Fruit fly (Drosophila melanogaster): Measurements from ENCODE around the gene CG13078.

The CG13078 gene

dm6 chr2L:19528308-19528707 is 35.4 kb upstream of the CG13078 start (continued):
- TF ChIP-seq CG3838 (GFP tag; optimal IDR thresholded peaks at IDR 0.05) = peak; percentile 79
- no peak for TF ChIP-seq D (optimal IDR thresholded peaks at IDR 0.05)
- peak; percentile 57 for TF ChIP-seq D (GFP tag; optimal IDR thresholded peaks at IDR 0.05)
- TF ChIP-seq CG11696 (GFP tag; IDR thresholded peaks at IDR 0.05) = peak; percentile 100
- peak; percentile 51 for TF ChIP-seq MESR4 (GFP tag; optimal IDR thresholded peaks at IDR 0.05)
- TF ChIP-seq CG7987 (GFP tag; optimal IDR thresholded peaks at IDR 0.05) = peak; percentile 91
- TF ChIP-seq dimm (GFP tag; IDR thresholded peaks at IDR 0.05) = peak; percentile 59
- TF ChIP-seq CG13287 (GFP tag; IDR thresholded peaks at IDR 0.05; ENCODE audit: partially characterized antibody) = peak; percentile 58; the same call in 1 of the 2 replicates
- peak; percentile 90 for TF ChIP-seq CG9876 (GFP tag; optimal IDR thresholded peaks at IDR 0.05)
- TF ChIP-seq CG14667 (GFP tag; IDR thresholded peaks at IDR 0.05) = peak; percentile 93
- TF ChIP-seq pan (optimal IDR thresholded peaks at IDR 0.05) = no peak
- TF ChIP-seq pan (GFP tag; optimal IDR thresholded peaks at IDR 0.05 in 1 of 2, IDR thresholded peaks at IDR 0.05 in 1 of 2) = peak in 1 of 2 experiments; percentile 98
- peak; percentile 99 for TF ChIP-seq Atf6 (GFP tag; IDR thresholded peaks at IDR 0.05)
- TF ChIP-seq al (GFP tag; IDR thresholded peaks at IDR 0.05) = peak; percentile 97
- TF ChIP-seq sug (tag; optimal IDR thresholded peaks at IDR 0.05) = peak; percentile 95
- peak; percentile 97 for TF ChIP-seq zfh2 (GFP tag; optimal IDR thresholded peaks at IDR 0.05)
- no peak for TF ChIP-seq CG8478 (optimal IDR thresholded peaks at IDR 0.05)
- peak; percentile 99 for TF ChIP-seq CG32532 (GFP tag; IDR thresholded peaks at IDR 0.05)
- no peak for TF ChIP-seq hbn (GFP tag; IDR thresholded peaks at IDR 0.05; ENCODE audit: partially characterized antibody)
- peak; percentile 95 for TF ChIP-seq CG13424 (tag; optimal IDR thresholded peaks at IDR 0.05)
- TF ChIP-seq CG12659 (GFP tag; optimal IDR thresholded peaks at IDR 0.05) = peak; percentile 97
- TF ChIP-seq E2f2 (GFP tag; IDR thresholded peaks at IDR 0.05) = peak; percentile 80
- peak; percentile 93 for TF ChIP-seq Fer2 (tag; optimal IDR thresholded peaks at IDR 0.05)
- peak; percentile 81 for TF ChIP-seq Hey (tag; optimal IDR thresholded peaks at IDR 0.05)
- TF ChIP-seq C15 (GFP tag; IDR thresholded peaks at IDR 0.05) = peak; percentile 96
- TF ChIP-seq trh (GFP tag; optimal IDR thresholded peaks at IDR 0.05) = peak; percentile 77
- peak; percentile 95 for TF ChIP-seq fu2 (GFP tag; optimal IDR thresholded peaks at IDR 0.05)
- peak; percentile 88 for TF ChIP-seq CG17361 (GFP tag; IDR thresholded peaks at IDR 0.05)
- TF ChIP-seq CG14860 (GFP tag; IDR thresholded peaks at IDR 0.05; ENCODE audit: partially characterized antibody) = no peak
- TF ChIP-seq Fer3 (tag; optimal IDR thresholded peaks at IDR 0.05) = peak; percentile 98
- peak; percentile 49 for TF ChIP-seq CG7271 (tag; optimal IDR thresholded peaks at IDR 0.05)
- peak; percentile 87 for TF ChIP-seq CG17829 (tag; optimal IDR thresholded peaks at IDR 0.05)
- TF ChIP-seq Myb (GFP tag; optimal IDR thresholded peaks at IDR 0.05) = peak; percentile 87
- TF ChIP-seq Abd-B (GFP tag; optimal IDR thresholded peaks at IDR 0.05) = peak; percentile 85
- peak; percentile 58 for TF ChIP-seq CG4707 (GFP tag; optimal IDR thresholded peaks at IDR 0.05)
- peak; percentile 99 for TF ChIP-seq HmgZ (tag; optimal IDR thresholded peaks at IDR 0.05)
- peak; percentile 77; the same call in 1 of the 3 replicates for TF ChIP-seq gce (GFP tag; IDR thresholded peaks at IDR 0.05)
- TF ChIP-seq bab2 (GFP tag; optimal IDR thresholded peaks at IDR 0.05) = peak; percentile 97
- peak; percentile 93 for TF ChIP-seq CG32767 (GFP tag; IDR thresholded peaks at IDR 0.05)
- TF ChIP-seq Gsc (GFP tag; IDR thresholded peaks at IDR 0.05) = peak; percentile 66
- no peak for TF ChIP-seq sqz (GFP tag; optimal IDR thresholded peaks at IDR 0.05)
- TF ChIP-seq Oli (tag; optimal IDR thresholded peaks at IDR 0.05) = peak; percentile 92
- no peak for TF ChIP-seq CG7963 (GFP tag; IDR thresholded peaks at IDR 0.05; ENCODE audit: partially characterized antibody)
- peak; percentile 71 for TF ChIP-seq CG6654 (GFP tag; optimal IDR thresholded peaks at IDR 0.05)
- peak; percentile 96 for TF ChIP-seq H2.0 (GFP tag; IDR thresholded peaks at IDR 0.05)
- peak; percentile 98 for TF ChIP-seq sob (GFP tag; IDR thresholded peaks at IDR 0.05)
- peak; percentile 97 for TF ChIP-seq cas (GFP tag; IDR thresholded peaks at IDR 0.05)
- TF ChIP-seq br (optimal IDR thresholded peaks at IDR 0.05) = no peak
- TF ChIP-seq unc-4 (GFP tag; IDR thresholded peaks at IDR 0.05; ENCODE audit: partially characterized antibody) = 0 out of 2 replicates have a peak, but pooled peaks have one; percentile 29
- peak; percentile 82 for TF ChIP-seq shn (GFP tag; optimal IDR thresholded peaks at IDR 0.05)
- TF ChIP-seq Hmx (GFP tag; optimal IDR thresholded peaks at IDR 0.05) = peak; percentile 90
- no peak for TF ChIP-seq CG42726 (GFP tag; IDR thresholded peaks at IDR 0.05; ENCODE audit: partially characterized antibody)
